Fruit fly (Drosophila melanogaster) whole organism, adult: Measurements from ENCODE around the gene CG9997.

Source experiments
- Mnt ChIP-seq: fragments of 200-800 bp; sonication (Bioruptor generic); optimal IDR thresholded peaks from 2 replicates; lab custom pipeline; 2016; ENCODE audit warnings: missing biosample characterization, mild to moderate bottlenecking, missing genetic modification characterization

Gene CG9997

dm6 chr3R:28744682-28745081 is 12.1 kb downstream of the CG9997 start, which contains the start of gene AstA-R2:
Gene AstA-R2, minus strand, starts transcription at chr3R:28744782.
- TF ChIP-seq Mnt (GFP tag; lab: Kevin White, UChicago), result no peak
